Worm (Caenorhabditis elegans): ENCODE measurements around the gene Y102F5A.1.

- TF ChIP-seq him-1 (tag; optimal IDR thresholded peaks at IDR 0.05), result no peak
- TF ChIP-seq dao-5 (tag; optimal IDR thresholded peaks at IDR 0.05), result no peak
- no peak for TF ChIP-seq W03F9.2 (tag; optimal IDR thresholded peaks at IDR 0.05)
These were observed 19.9 kb upstream of the Y102F5A.1 start, which contains the start of gene C34E11.4 for ce11 chrX:11804057-11804456.
